Worm (Caenorhabditis elegans) whole organism, young adult: ENCODE results near the gene ugt-66.
A peak's percentile ranks its signal among the peaks of the same experiment; 100 is the strongest.

Experiments
- B0019.2 ChIP-seq: fragments of 200-800 bp; sonication (Bioruptor generic); conservative IDR thresholded peaks from 2 replicates; pipeline ENCODE4 v1.3.6; 2022; ENCODE audit warnings: missing genetic modification reagents, missing genetic modification characterization, missing compliant biosample characterization
- C06A6.2 ChIP-seq: fragments of 200-800 bp; sonication (Bioruptor generic); conservative IDR thresholded peaks from 2 replicates; pipeline ENCODE4 v1.3.6; 2022; ENCODE audit warnings: missing genetic modification characterization, missing compliant biosample characterization
- D2030.7 ChIP-seq: fragments of 200-800 bp; sonication (Bioruptor generic); IDR thresholded peaks from 2 replicates; pipeline ENCODE4 v1.3.6; 2022; ENCODE audit warnings: missing genetic modification reagents, missing genetic modification characterization, missing compliant biosample characterization
- F23B12.7 ChIP-seq: sonication (generic microtip); optimal IDR thresholded peaks from 2 replicates; lab custom pipeline; 2017; ENCODE audit warnings: missing genetic modification characterization, mild to moderate bottlenecking, missing compliant biosample characterization, antibody characterized with exemption, moderate library complexity; ENCODE audit not compliant: insufficient read depth
- F37B4.10 ChIP-seq: fragments of 200-800 bp; sonication (Bioruptor generic); IDR thresholded peaks from 2 replicates; pipeline ENCODE4 v1.3.6; 2022; ENCODE audit warnings: missing genetic modification characterization, missing compliant biosample characterization
- F39B2.1 ChIP-seq: fragments of 200-800 bp; sonication (Bioruptor generic); IDR thresholded peaks from 2 replicates; pipeline ENCODE4 v1.3.6; 2022; ENCODE audit warnings: missing genetic modification reagents, missing genetic modification characterization, missing compliant biosample characterization
- F49E8.2 ChIP-seq: sonication (generic microtip); optimal IDR thresholded peaks from 3 replicates; lab custom pipeline; 2017; ENCODE audit warnings: missing genetic modification characterization, mild to moderate bottlenecking, missing compliant biosample characterization, antibody characterized with exemption, moderate library complexity; ENCODE audit not compliant: insufficient read depth
- F55B11.4 ChIP-seq: sonication (generic microtip); optimal IDR thresholded peaks from 2 replicates; lab custom pipeline; 2016; ENCODE audit warnings: missing compliant biosample characterization, missing genetic modification characterization, borderline replicate concordance; ENCODE audit not compliant: insufficient read depth
- F57C9.4 ChIP-seq: sonication (generic microtip); optimal IDR thresholded peaks from 2 replicates; lab custom pipeline; 2017; ENCODE audit warnings: mild to moderate bottlenecking, missing genetic modification characterization, missing compliant biosample characterization
- K11D2.4 ChIP-seq: fragments of 200-800 bp; sonication (Bioruptor generic); IDR thresholded peaks from 2 replicates; pipeline ENCODE4 v1.3.6; 2022; ENCODE audit warnings: missing genetic modification reagents, missing genetic modification characterization, missing compliant biosample characterization
- T07F8.4 ChIP-seq: sonication (generic microtip); optimal IDR thresholded peaks from 2 replicates; lab custom pipeline; 2016; ENCODE audit warnings: mild to moderate bottlenecking, missing genetic modification characterization, moderate library complexity, missing compliant biosample characterization
- Y79H2A.3 ChIP-seq: fragments of 200-800 bp; sonication (Bioruptor generic); conservative IDR thresholded peaks from 2 replicates; pipeline ENCODE4 v1.3.6; 2022; ENCODE audit warnings: missing genetic modification reagents, missing genetic modification characterization, missing compliant biosample characterization
- akir-1 ChIP-seq: fragments of 200-800 bp; sonication (Bioruptor generic); optimal IDR thresholded peaks from 2 replicates; lab custom pipeline; 2018; ENCODE audit warnings: mild to moderate bottlenecking, missing genetic modification characterization, moderate library complexity, missing compliant biosample characterization
- aptf-3 ChIP-seq: fragments of 200-800 bp; sonication (Bioruptor generic); IDR thresholded peaks from 2 replicates; pipeline ENCODE4 v1.3.6; 2022; ENCODE audit warnings: missing genetic modification characterization, missing compliant biosample characterization
- bed-1 ChIP-seq: fragments of 200-800 bp; sonication (Bioruptor generic); IDR thresholded peaks from 2 replicates; pipeline ENCODE4 v1.3.6; 2022; ENCODE audit warnings: missing genetic modification reagents, missing genetic modification characterization, missing compliant biosample characterization
- bed-2 ChIP-seq: fragments of 200-800 bp; sonication (Bioruptor generic); IDR thresholded peaks from 2 replicates; pipeline ENCODE4 v1.3.6; 2022; ENCODE audit warnings: missing genetic modification reagents, missing genetic modification characterization, missing compliant biosample characterization
- cebp-2 ChIP-seq: fragments of 200-800 bp; sonication (Bioruptor generic); IDR thresholded peaks from 2 replicates; pipeline ENCODE4 v1.3.6; 2022; ENCODE audit warnings: missing genetic modification characterization, missing compliant biosample characterization
- ceh-58 ChIP-seq: fragments of 200-800 bp; sonication (Bioruptor generic); IDR thresholded peaks from 2 replicates; pipeline ENCODE4 v1.3.6; 2022; ENCODE audit warnings: missing genetic modification characterization, missing compliant biosample characterization
- chd-7 ChIP-seq: sonication (generic microtip); optimal IDR thresholded peaks from 2 replicates; lab custom pipeline; 2016; ENCODE audit warnings: mild to moderate bottlenecking, missing genetic modification characterization, moderate library complexity, missing compliant biosample characterization
- die-1 ChIP-seq: sonication (generic microtip); optimal IDR thresholded peaks from 2 replicates; lab custom pipeline; 2016; ENCODE audit warnings: missing genotype, mild to moderate bottlenecking, missing genetic modification characterization, missing compliant biosample characterization
- dox-1 ChIP-seq: fragments of 200-800 bp; sonication (Bioruptor generic); IDR thresholded peaks from 2 replicates; pipeline ENCODE4 v1.3.6; 2022; ENCODE audit warnings: missing genetic modification reagents, missing genetic modification characterization, missing compliant biosample characterization
- dpl-1 ChIP-seq: fragments of 150-350 bp; optimal IDR thresholded peaks from 2 replicates; lab custom pipeline; 2014; ENCODE audit warnings: missing biosample characterization, missing genetic modification reagents, missing genetic modification characterization
- efl-1 ChIP-seq: fragments of 150-350 bp; optimal IDR thresholded peaks from 2 replicates; lab custom pipeline; 2014; ENCODE audit warnings: missing biosample characterization, missing genetic modification reagents, missing genetic modification characterization
- ekl-4 ChIP-seq: fragments of 200-800 bp; sonication (Bioruptor generic); IDR thresholded peaks from 2 replicates; pipeline ENCODE4 v1.3.6; 2022; ENCODE audit warnings: missing genetic modification reagents, missing genetic modification characterization, missing compliant biosample characterization
- ets-4 ChIP-seq: fragments of 200-800 bp; sonication (Bioruptor generic); optimal IDR thresholded peaks from 2 replicates; lab custom pipeline; 2018; ENCODE audit warnings: mild to moderate bottlenecking, missing genetic modification characterization, missing compliant biosample characterization
- hlh-26 ChIP-seq: fragments of 200-800 bp; sonication (Bioruptor generic); conservative IDR thresholded peaks from 2 replicates; pipeline ENCODE4 v1.3.6; 2022; ENCODE audit warnings: missing genetic modification reagents, missing genetic modification characterization, missing compliant biosample characterization
- lag-1 ChIP-seq: fragments of 200-800 bp; sonication (Bioruptor generic); IDR thresholded peaks from 2 replicates; pipeline ENCODE4 v1.3.6; 2022; ENCODE audit warnings: missing genetic modification reagents, missing genetic modification characterization, missing compliant biosample characterization
- let-607 ChIP-seq, 2 experiments: fragments of 200-800 bp in 1 of 2; sonication (Bioruptor generic) in 1 of 2; sonication (generic microtip) in 1 of 2; optimal IDR thresholded peaks; 2 replicates each; lab custom pipeline; 2016 to 2018; ENCODE audit warnings: mild to moderate bottlenecking in 2 of 2, missing compliant biosample characterization in 2 of 2, missing genetic modification characterization in 2 of 2, moderate library complexity in 2 of 2, missing genotype in 1 of 2
- lin-26 ChIP-seq: fragments of 200-800 bp; sonication (Bioruptor generic); IDR thresholded peaks from 2 replicates; pipeline ENCODE4 v1.3.6; 2022; ENCODE audit warnings: missing genetic modification reagents, missing genetic modification characterization, missing compliant biosample characterization
- lin-54 ChIP-seq: fragments of 200-800 bp; sonication (Bioruptor generic); optimal IDR thresholded peaks from 2 replicates; lab custom pipeline; 2018; ENCODE audit warnings: mild to moderate bottlenecking, missing genetic modification characterization, missing compliant biosample characterization
- lsy-27 ChIP-seq: sonication (generic microtip); optimal IDR thresholded peaks from 2 replicates; lab custom pipeline; 2017; ENCODE audit warnings: missing genetic modification characterization, mild to moderate bottlenecking, missing compliant biosample characterization, antibody characterized with exemption, missing genotype, borderline replicate concordance; ENCODE audit not compliant: insufficient read depth
- madf-8 ChIP-seq: fragments of 200-800 bp; sonication (Bioruptor generic); conservative IDR thresholded peaks from 2 replicates; pipeline ENCODE4 v1.3.6; 2022; ENCODE audit warnings: missing genetic modification reagents, missing genetic modification characterization, missing compliant biosample characterization
- mcd-1 ChIP-seq: fragments of 200-800 bp; sonication (Bioruptor generic); IDR thresholded peaks from 2 replicates; pipeline ENCODE4 v1.3.6; 2022; ENCODE audit warnings: missing genetic modification reagents, missing genetic modification characterization, missing compliant biosample characterization
- mel-28 ChIP-seq: sonication (generic microtip); optimal IDR thresholded peaks from 2 replicates; lab custom pipeline; 2016; ENCODE audit warnings: borderline replicate concordance, mild to moderate bottlenecking, missing genetic modification characterization, missing compliant biosample characterization
- nhr-80 ChIP-seq: sonication (generic microtip); optimal IDR thresholded peaks from 2 replicates; lab custom pipeline; 2016; ENCODE audit warnings: missing genetic modification characterization, missing compliant biosample characterization
- rcor-1 ChIP-seq: fragments of 200-800 bp; sonication (Bioruptor generic); IDR thresholded peaks from 2 replicates; pipeline ENCODE4 v1.3.6; 2022; ENCODE audit warnings: missing genetic modification reagents, missing genetic modification characterization, missing compliant biosample characterization
- repo-1 ChIP-seq: sonication (generic microtip); optimal IDR thresholded peaks from 2 replicates; lab custom pipeline; 2017; ENCODE audit warnings: mild to moderate bottlenecking, missing genetic modification characterization, missing compliant biosample characterization
- sea-2 ChIP-seq: fragments of 200-800 bp; sonication (Bioruptor generic); IDR thresholded peaks from 2 replicates; pipeline ENCODE4 v1.3.6; 2022; ENCODE audit warnings: missing genetic modification characterization, missing compliant biosample characterization
- snpc-3.4 ChIP-seq: sonication (generic microtip); optimal IDR thresholded peaks from 2 replicates; lab custom pipeline; 2017; ENCODE audit warnings: missing genetic modification characterization, mild to moderate bottlenecking, missing compliant biosample characterization, antibody characterized with exemption, moderate library complexity, missing genotype, missing genetic modification reagents
- snpc-4 ChIP-seq, 5 experiments: fragments of 150-350 bp in 1 of 5; sonication (generic microtip) in 4 of 5; optimal IDR thresholded peaks; 2 replicates each; lab custom pipeline; 2014 to 2018; ENCODE audit warnings: missing genetic modification characterization in 5 of 5, missing biosample characterization in 3 of 5, antibody characterized with exemption in 2 of 5, mild to moderate bottlenecking in 2 of 5, missing compliant biosample characterization in 2 of 5, missing genotype in 2 of 5, moderate library complexity in 2 of 5, missing genetic modification reagents in 1 of 5
- somi-1 ChIP-seq: fragments of 200-800 bp; sonication (Bioruptor generic); optimal IDR thresholded peaks from 2 replicates; lab custom pipeline; 2018; ENCODE audit warnings: mild to moderate bottlenecking, missing genetic modification characterization, missing compliant biosample characterization
- sptf-2 ChIP-seq: fragments of 200-800 bp; sonication (Bioruptor generic); optimal IDR thresholded peaks from 2 replicates; lab custom pipeline; 2018; ENCODE audit warnings: mild to moderate bottlenecking, missing genetic modification characterization, missing compliant biosample characterization
- tbp1 ChIP-seq: fragments of 200-800 bp; sonication (Bioruptor generic); optimal IDR thresholded peaks from 2 replicates; lab custom pipeline; 2018; ENCODE audit warnings: mild to moderate bottlenecking, missing genetic modification characterization, missing compliant biosample characterization
- unc-62 ChIP-seq: fragments of 150-350 bp; optimal IDR thresholded peaks from 2 replicates; lab custom pipeline; 2014; ENCODE audit warnings: missing biosample characterization, missing genetic modification reagents, missing genetic modification characterization
- xnd-1 ChIP-seq: sonication (generic microtip); optimal IDR thresholded peaks from 2 replicates; lab custom pipeline; 2016; ENCODE audit warnings: missing genotype, missing genetic modification reagents, missing genetic modification characterization, missing compliant biosample characterization
- zim-3 ChIP-seq: sonication (generic microtip); optimal IDR thresholded peaks from 2 replicates; lab custom pipeline; 2017; ENCODE audit warnings: mild to moderate bottlenecking, missing genetic modification characterization, moderate library complexity, missing compliant biosample characterization
- ztf-6 ChIP-seq: fragments of 200-800 bp; sonication (Bioruptor generic); IDR thresholded peaks from 2 replicates; pipeline ENCODE4 v1.3.6; 2022; ENCODE audit warnings: missing genetic modification reagents, missing genetic modification characterization, missing compliant biosample characterization

The ugt-66 gene

ce11 chrIII:6149467-6150072 is 44.8 kb downstream of the ugt-66 start, which contains the start of the genes wht-7 and Y42G9A.1 (continued):
- TF ChIP-seq F23B12.7: no peak
- no peak for TF ChIP-seq unc-62 (GFP tag; lab: Kevin White, UChicago)
- TF ChIP-seq bed-2 (GFP tag; lab: Robert Waterston, UW): no peak
- TF ChIP-seq bed-1 (GFP tag; lab: Robert Waterston, UW): no peak
- TF ChIP-seq madf-8 (GFP tag; lab: Robert Waterston, UW): peak; percentile 54
- TF ChIP-seq ets-4 (GFP tag; lab: Kevin White, UChicago): no peak
- no peak for TF ChIP-seq die-1 (tag; lab: Kevin White, UChicago)
- TF ChIP-seq lag-1: no peak
- no peak for TF ChIP-seq ceh-58 (GFP tag; lab: Robert Waterston, UW)
- TF ChIP-seq F57C9.4: no peak
- no peak for TF ChIP-seq Y79H2A.3 (GFP tag; lab: Robert Waterston, UW)
- no peak for TF ChIP-seq zim-3
- TF ChIP-seq T07F8.4 (tag; lab: Kevin White, UChicago): no peak
- no peak for TF ChIP-seq F39B2.1 (GFP tag; lab: Robert Waterston, UW)
- TF ChIP-seq F55B11.4 (tag; lab: Kevin White, UChicago): no peak
- TF ChIP-seq lin-54 (GFP tag; lab: Kevin White, UChicago): peak; percentile 33
- peak in 1 of 2 experiments; percentile 12 for TF ChIP-seq let-607 (tag; optimal IDR thresholded peaks at IDR 0.05; lab: Kevin White, UChicago)
- TF ChIP-seq aptf-3 (GFP tag; lab: Robert Waterston, UW): no peak
- no peak for TF ChIP-seq F37B4.10 (GFP tag; lab: Robert Waterston, UW)
- no peak for TF ChIP-seq lsy-27 (tag; lab: Kevin White, UChicago)
- TF ChIP-seq K11D2.4 (GFP tag; lab: Robert Waterston, UW): no peak
- TF ChIP-seq nhr-80 (tag; lab: Kevin White, UChicago): peak; percentile 83
- no peak for TF ChIP-seq sptf-2
- TF ChIP-seq ekl-4: no peak
- no peak for TF ChIP-seq cebp-2
- TF ChIP-seq mel-28 (tag; lab: Kevin White, UChicago): no peak
- TF ChIP-seq akir-1 (GFP tag; lab: Kevin White, UChicago): no peak
- TF ChIP-seq rcor-1: no peak
- TF ChIP-seq lin-26 (GFP tag; lab: Robert Waterston, UW): no peak
- no peak for TF ChIP-seq somi-1 (GFP tag; lab: Kevin White, UChicago)
- no peak for TF ChIP-seq F49E8.2 (tag; lab: Kevin White, UChicago)
- no peak for TF ChIP-seq chd-7 (tag; lab: Kevin White, UChicago)
- no peak for TF ChIP-seq C06A6.2 (GFP tag; lab: Robert Waterston, UW)
- 0 out of 2 replicates have a peak, but pooled peaks have one; percentile 16 for TF ChIP-seq B0019.2 (GFP tag; lab: Robert Waterston, UW)
- TF ChIP-seq tbp1 (GFP tag; lab: Kevin White, UChicago): peak; percentile 15
- TF ChIP-seq hlh-26 (GFP tag; lab: Robert Waterston, UW): no peak
- peak; percentile 16 for TF ChIP-seq xnd-1 (tag; lab: Kevin White, UChicago)
- peak; percentile 27; the same call in 1 of the 2 replicates for TF ChIP-seq D2030.7
- TF ChIP-seq dox-1 (GFP tag; lab: Robert Waterston, UW): peak; percentile 40; the same call in 1 of the 2 replicates
- no peak for TF ChIP-seq ztf-6 (GFP tag; lab: Robert Waterston, UW)
- TF ChIP-seq efl-1 (GFP tag; lab: Kevin White, UChicago): peak; percentile 85
- peak; percentile 11 for TF ChIP-seq repo-1 (tag; lab: Kevin White, UChicago)
- peak; percentile 28 for TF ChIP-seq dpl-1
- no peak for TF ChIP-seq snpc-4 (GFP tag; optimal IDR thresholded peaks at IDR 0.05; lab: Kevin White, UChicago)
- no peak for TF ChIP-seq snpc-4 (tag; optimal IDR thresholded peaks at IDR 0.05; lab: Kevin White, UChicago)
- no peak for TF ChIP-seq snpc-3.4 (tag; lab: Kevin White, UChicago)
- no peak for TF ChIP-seq mcd-1 (GFP tag; lab: Robert Waterston, UW)
- TF ChIP-seq sea-2 (GFP tag; lab: Robert Waterston, UW): no peak
